Worm (Caenorhabditis elegans) whole organism, L1 larva: ENCODE results near the gene F25B4.4.

Source experiments
- nhr-77 ChIP-seq: fragments of 150-350 bp; optimal IDR thresholded peaks from 2 replicates; lab custom pipeline; 2014; ENCODE audit warnings: missing biosample characterization, missing genetic modification characterization
- ztf-4 ChIP-seq: fragments of 150-350 bp; optimal IDR thresholded peaks from 2 replicates; lab custom pipeline; 2014; ENCODE audit warnings: missing biosample characterization, missing genetic modification characterization

DNA sequence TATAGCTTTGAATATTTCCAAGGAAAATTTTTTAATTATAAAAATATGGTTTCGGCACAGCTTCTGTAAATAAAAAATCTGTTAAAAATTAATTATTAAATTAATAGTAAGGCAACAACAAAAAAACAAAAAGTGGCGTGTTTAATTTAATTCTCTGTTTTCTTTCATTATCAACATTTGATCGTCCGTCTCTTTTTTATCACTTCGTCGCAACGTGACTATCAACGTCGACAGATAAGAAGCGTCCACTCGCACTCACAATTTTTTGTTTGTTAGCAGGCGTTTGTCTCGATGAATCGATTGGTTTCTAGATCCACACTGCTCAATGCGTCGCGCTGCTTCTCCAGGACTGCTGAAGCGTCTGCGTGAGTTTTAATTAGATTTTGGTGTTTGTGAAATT, 28.0 kb downstream of the F25B4.4 start, which contains the start of gene gcst-1:
- TF ChIP-seq nhr-77 (no peak), ztf-4 (tag; lab: Kevin White, UChicago) (no peak)
